Worm (Caenorhabditis elegans) whole organism, L4/young adult: ENCODE results near the gene nhr-115.

ENCODE experiments used
- W03F9.2 ChIP-seq: fragments of 150-350 bp; optimal IDR thresholded peaks from 2 replicates; lab custom pipeline; 2014; ENCODE audit warnings: missing biosample characterization, missing genetic modification characterization
- dao-5 ChIP-seq: sonication (generic microtip); optimal IDR thresholded peaks from 2 replicates; lab custom pipeline; 2016; ENCODE audit warnings: missing genotype, missing genetic modification characterization, moderate library complexity, missing compliant biosample characterization
- him-1 ChIP-seq: sonication (generic microtip); optimal IDR thresholded peaks from 2 replicates; lab custom pipeline; 2016; ENCODE audit warnings: missing genotype, missing genetic modification reagents, missing genetic modification characterization, missing compliant biosample characterization

- TF ChIP-seq dao-5 (tag; lab: Kevin White, UChicago) (no peak), him-1 (tag; lab: Kevin White, UChicago) (no peak), W03F9.2 (tag; lab: Kevin White, UChicago) (no peak)
Measured at ce11 chrV:2306383-2306782, 14.0 kb downstream of the nhr-115 start.
